Worm (Caenorhabditis elegans): Measurements from ENCODE around the gene irld-29.

DNA sequence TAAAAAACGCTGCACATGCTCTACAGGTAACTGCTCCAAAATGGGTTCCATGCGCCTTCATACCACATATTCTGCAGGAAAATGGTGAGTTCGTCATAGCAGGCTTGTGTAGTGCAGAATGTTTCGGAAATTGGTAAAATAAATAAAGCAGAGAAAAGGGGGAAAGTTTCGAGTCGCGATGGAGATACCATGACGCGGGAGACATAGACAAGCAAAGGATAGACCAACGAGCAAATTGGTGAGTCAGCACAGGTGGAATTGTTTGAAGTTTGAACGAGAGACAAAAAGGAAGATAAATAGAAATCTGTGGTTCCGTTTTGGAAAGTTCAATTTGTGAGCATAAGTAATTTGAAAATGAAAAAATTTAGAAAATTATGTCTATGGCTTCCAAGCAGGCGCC is 48.1 kb downstream of the irld-29 start, which contains the start of gene nhr-225:
- TF ChIP-seq skn-1 (tag; optimal IDR thresholded peaks at IDR 0.05): no peak
- no peak for TF ChIP-seq ces-1 (GFP tag; optimal IDR thresholded peaks at IDR 0.05)
- TF ChIP-seq unc-62 (GFP tag; optimal IDR thresholded peaks at IDR 0.05 in 1 of 2): no peak
- TF ChIP-seq unc-62 (tag; optimal IDR thresholded peaks at IDR 0.05): no peak
- TF ChIP-seq zfp-3 (GFP tag; conservative IDR thresholded peaks at IDR 0.05): no peak
- no peak for TF ChIP-seq dpl-1 (GFP tag; optimal IDR thresholded peaks at IDR 0.05)
- no peak for TF ChIP-seq nhr-76 (tag; optimal IDR thresholded peaks at IDR 0.05)
- no peak for TF ChIP-seq unc-39 (tag; optimal IDR thresholded peaks at IDR 0.05)
- no peak for TF ChIP-seq egl-27 (tag; optimal IDR thresholded peaks at IDR 0.05)
- no peak for TF ChIP-seq php-3 (GFP tag; IDR thresholded peaks at IDR 0.05)
